Worm (Caenorhabditis elegans) whole organism, young adult: ENCODE data around the gene hum-5.
A peak's percentile ranks its signal among the peaks of the same experiment; 100 is the strongest.

Experiments
- B0261.1 ChIP-seq: sonication (generic microtip); optimal IDR thresholded peaks from 2 replicates; lab custom pipeline; 2016; ENCODE audit warnings: mild to moderate bottlenecking, missing genetic modification characterization, moderate library complexity, missing compliant biosample characterization
- C06A6.2 ChIP-seq: fragments of 200-800 bp; sonication (Bioruptor generic); conservative IDR thresholded peaks from 2 replicates; pipeline ENCODE4 v1.3.6; 2022; ENCODE audit warnings: missing genetic modification characterization, missing compliant biosample characterization
- C17E4.6 ChIP-seq: fragments of 200-800 bp; sonication (Bioruptor generic); IDR thresholded peaks from 2 replicates; pipeline ENCODE4 v1.3.6; 2022; ENCODE audit warnings: missing genetic modification reagents, missing genetic modification characterization, missing compliant biosample characterization
- D2030.7 ChIP-seq: fragments of 200-800 bp; sonication (Bioruptor generic); IDR thresholded peaks from 2 replicates; pipeline ENCODE4 v1.3.6; 2022; ENCODE audit warnings: missing genetic modification reagents, missing genetic modification characterization, missing compliant biosample characterization
- F10E7.11 ChIP-seq: sonication (generic microtip); optimal IDR thresholded peaks from 2 replicates; lab custom pipeline; 2017; ENCODE audit warnings: mild to moderate bottlenecking, missing genetic modification characterization, moderate library complexity, missing compliant biosample characterization
- F33H1.4 ChIP-seq: fragments of 200-800 bp; sonication (Bioruptor generic); IDR thresholded peaks from 2 replicates; pipeline ENCODE4 v1.3.6; 2022; ENCODE audit warnings: missing genetic modification reagents, missing genetic modification characterization, missing compliant biosample characterization
- F37B4.10 ChIP-seq: fragments of 200-800 bp; sonication (Bioruptor generic); IDR thresholded peaks from 2 replicates; pipeline ENCODE4 v1.3.6; 2022; ENCODE audit warnings: missing genetic modification characterization, missing compliant biosample characterization
- F52B5.7 ChIP-seq: sonication (generic microtip); optimal IDR thresholded peaks from 2 replicates; lab custom pipeline; 2016; ENCODE audit warnings: mild to moderate bottlenecking, missing genetic modification characterization, missing compliant biosample characterization
- F57C9.4 ChIP-seq: sonication (generic microtip); optimal IDR thresholded peaks from 2 replicates; lab custom pipeline; 2017; ENCODE audit warnings: mild to moderate bottlenecking, missing genetic modification characterization, missing compliant biosample characterization
- K11D2.4 ChIP-seq: fragments of 200-800 bp; sonication (Bioruptor generic); IDR thresholded peaks from 2 replicates; pipeline ENCODE4 v1.3.6; 2022; ENCODE audit warnings: missing genetic modification reagents, missing genetic modification characterization, missing compliant biosample characterization
- K12H6.12 ChIP-seq: fragments of 200-800 bp; sonication (Bioruptor generic); optimal IDR thresholded peaks from 2 replicates; lab custom pipeline; 2018; ENCODE audit warnings: mild to moderate bottlenecking, missing genetic modification characterization, missing compliant biosample characterization
- Y53G8AR.9 ChIP-seq: fragments of 200-800 bp; sonication (Bioruptor generic); conservative IDR thresholded peaks from 2 replicates; pipeline ENCODE4 v1.3.6; 2022; ENCODE audit warnings: missing genetic modification reagents, missing genetic modification characterization, missing compliant biosample characterization
- aptf-3 ChIP-seq: fragments of 200-800 bp; sonication (Bioruptor generic); IDR thresholded peaks from 2 replicates; pipeline ENCODE4 v1.3.6; 2022; ENCODE audit warnings: missing genetic modification characterization, missing compliant biosample characterization
- athp-1 ChIP-seq: sonication (generic microtip); optimal IDR thresholded peaks from 2 replicates; lab custom pipeline; 2017; ENCODE audit warnings: mild to moderate bottlenecking, missing genetic modification characterization, missing compliant biosample characterization
- ccch-3 ChIP-seq: fragments of 200-800 bp; sonication (Bioruptor generic); optimal IDR thresholded peaks from 2 replicates; lab custom pipeline; 2018; ENCODE audit warnings: mild to moderate bottlenecking, missing genetic modification characterization, missing compliant biosample characterization
- cebp-1 ChIP-seq, 2 experiments: fragments of 200-800 bp in 1 of 2; sonication (Bioruptor generic) in 1 of 2; sonication (generic microtip) in 1 of 2; IDR thresholded peaks in 1 of 2; optimal IDR thresholded peaks in 1 of 2; 2 replicates each; pipeline versions ENCODE4 v1.3.6 to Lab custom; 2017 to 2022; ENCODE audit warnings: missing compliant biosample characterization in 2 of 2, missing genetic modification characterization in 2 of 2, mild to moderate bottlenecking in 1 of 2, missing genetic modification reagents in 1 of 2, moderate library complexity in 1 of 2
- ceh-79 ChIP-seq: sonication (generic microtip); optimal IDR thresholded peaks from 2 replicates; lab custom pipeline; 2017; ENCODE audit warnings: mild to moderate bottlenecking, missing genetic modification characterization, missing compliant biosample characterization
- ceh-91 ChIP-seq: fragments of 200-800 bp; sonication (Bioruptor generic); IDR thresholded peaks from 2 replicates; pipeline ENCODE4 v1.3.6; 2022; ENCODE audit warnings: missing genetic modification reagents, missing genetic modification characterization, missing compliant biosample characterization
- die-1 ChIP-seq: sonication (generic microtip); optimal IDR thresholded peaks from 2 replicates; lab custom pipeline; 2016; ENCODE audit warnings: missing genotype, mild to moderate bottlenecking, missing genetic modification characterization, missing compliant biosample characterization
- dpl-1 ChIP-seq: fragments of 150-350 bp; optimal IDR thresholded peaks from 2 replicates; lab custom pipeline; 2014; ENCODE audit warnings: missing biosample characterization, missing genetic modification reagents, missing genetic modification characterization
- egl-18 ChIP-seq: fragments of 200-800 bp; sonication (Bioruptor generic); IDR thresholded peaks from 2 replicates; pipeline ENCODE4 v1.3.6; 2022; ENCODE audit warnings: missing genetic modification reagents, missing genetic modification characterization, missing compliant biosample characterization
- him-1 ChIP-seq: sonication (generic microtip); optimal IDR thresholded peaks from 2 replicates; lab custom pipeline; 2016; ENCODE audit warnings: missing genotype, missing genetic modification reagents, missing genetic modification characterization, missing compliant biosample characterization
- hlh-26 ChIP-seq: fragments of 200-800 bp; sonication (Bioruptor generic); conservative IDR thresholded peaks from 2 replicates; pipeline ENCODE4 v1.3.6; 2022; ENCODE audit warnings: missing genetic modification reagents, missing genetic modification characterization, missing compliant biosample characterization
- hrde-1 ChIP-seq: sonication (generic microtip); optimal IDR thresholded peaks from 2 replicates; lab custom pipeline; 2016; ENCODE audit warnings: missing genetic modification characterization, mild to moderate bottlenecking, missing compliant biosample characterization, moderate library complexity, missing genotype, missing genetic modification reagents, borderline replicate concordance
- let-526 ChIP-seq: fragments of 200-800 bp; sonication (Bioruptor generic); IDR thresholded peaks from 2 replicates; pipeline ENCODE4 v1.3.6; 2022; ENCODE audit warnings: missing genetic modification reagents, missing genetic modification characterization, missing compliant biosample characterization
- let-607 ChIP-seq, 2 experiments: fragments of 200-800 bp in 1 of 2; sonication (Bioruptor generic) in 1 of 2; sonication (generic microtip) in 1 of 2; optimal IDR thresholded peaks; 2 replicates each; lab custom pipeline; 2016 to 2018; ENCODE audit warnings: mild to moderate bottlenecking in 2 of 2, missing compliant biosample characterization in 2 of 2, missing genetic modification characterization in 2 of 2, moderate library complexity in 2 of 2, missing genotype in 1 of 2
- lin-54 ChIP-seq: fragments of 200-800 bp; sonication (Bioruptor generic); optimal IDR thresholded peaks from 2 replicates; lab custom pipeline; 2018; ENCODE audit warnings: mild to moderate bottlenecking, missing genetic modification characterization, missing compliant biosample characterization
- lsl-1 ChIP-seq: fragments of 200-800 bp; sonication (Bioruptor generic); optimal IDR thresholded peaks from 2 replicates; lab custom pipeline; 2018; ENCODE audit warnings: mild to moderate bottlenecking, missing genetic modification characterization, moderate library complexity, missing compliant biosample characterization
- mel-28 ChIP-seq: sonication (generic microtip); optimal IDR thresholded peaks from 2 replicates; lab custom pipeline; 2016; ENCODE audit warnings: borderline replicate concordance, mild to moderate bottlenecking, missing genetic modification characterization, missing compliant biosample characterization
- nfya-1 ChIP-seq: sonication (generic microtip); optimal IDR thresholded peaks from 2 replicates; lab custom pipeline; 2017; ENCODE audit warnings: antibody characterized with exemption, missing compliant biosample characterization, missing genetic modification characterization, borderline replicate concordance; ENCODE audit not compliant: insufficient read depth
- nfya-2 ChIP-seq: fragments of 200-800 bp; sonication (Bioruptor generic); IDR thresholded peaks from 2 replicates; pipeline ENCODE4 v1.3.6; 2022; ENCODE audit warnings: missing genetic modification reagents, missing genetic modification characterization, missing compliant biosample characterization
- nfyb-1 ChIP-seq: fragments of 200-800 bp; sonication (Bioruptor generic); IDR thresholded peaks from 2 replicates; pipeline ENCODE4 v1.3.6; 2022; ENCODE audit warnings: missing genetic modification reagents, missing genetic modification characterization, missing compliant biosample characterization
- nhr-27 ChIP-seq: fragments of 200-800 bp; sonication (Bioruptor generic); optimal IDR thresholded peaks from 2 replicates; lab custom pipeline; 2018; ENCODE audit warnings: mild to moderate bottlenecking, missing genetic modification characterization, moderate library complexity, missing compliant biosample characterization
- nhr-90 ChIP-seq: sonication (generic microtip); optimal IDR thresholded peaks from 2 replicates; lab custom pipeline; 2016; ENCODE audit warnings: missing genotype, mild to moderate bottlenecking, missing genetic modification characterization, missing compliant biosample characterization
- rec-8 ChIP-seq, 2 experiments: sonication (generic microtip); optimal IDR thresholded peaks; 2 replicates each; lab custom pipeline; 2016; ENCODE audit warnings: mild to moderate bottlenecking in 2 of 2, missing genetic modification characterization in 2 of 2, missing genetic modification reagents in 2 of 2, missing genotype in 2 of 2, missing biosample characterization in 1 of 2, missing compliant biosample characterization in 1 of 2, moderate library complexity in 1 of 2
- sea-2 ChIP-seq: fragments of 200-800 bp; sonication (Bioruptor generic); IDR thresholded peaks from 2 replicates; pipeline ENCODE4 v1.3.6; 2022; ENCODE audit warnings: missing genetic modification characterization, missing compliant biosample characterization
- snpc-1.1 ChIP-seq: sonication (generic microtip); optimal IDR thresholded peaks from 2 replicates; lab custom pipeline; 2017; ENCODE audit warnings: missing genetic modification characterization, mild to moderate bottlenecking, missing compliant biosample characterization, antibody characterized with exemption, moderate library complexity, missing genotype, missing genetic modification reagents; ENCODE audit not compliant: insufficient read depth
- snpc-1.3 ChIP-seq: sonication (generic microtip); optimal IDR thresholded peaks from 2 replicates; lab custom pipeline; 2017; ENCODE audit warnings: missing genetic modification characterization, mild to moderate bottlenecking, missing compliant biosample characterization, antibody characterized with exemption, moderate library complexity, missing genotype, missing genetic modification reagents; ENCODE audit not compliant: insufficient read depth
- somi-1 ChIP-seq: fragments of 200-800 bp; sonication (Bioruptor generic); optimal IDR thresholded peaks from 2 replicates; lab custom pipeline; 2018; ENCODE audit warnings: mild to moderate bottlenecking, missing genetic modification characterization, missing compliant biosample characterization
- tbx-9 ChIP-seq: sonication (generic microtip); optimal IDR thresholded peaks from 2 replicates; lab custom pipeline; 2016; ENCODE audit warnings: borderline replicate concordance, missing genetic modification characterization, inconsistent platforms, missing compliant biosample characterization
- tlf-1 ChIP-seq: fragments of 200-800 bp; sonication (Bioruptor generic); optimal IDR thresholded peaks from 2 replicates; lab custom pipeline; 2018; ENCODE audit warnings: mild to moderate bottlenecking, missing genetic modification characterization, missing compliant biosample characterization
- xnd-1 ChIP-seq: sonication (generic microtip); optimal IDR thresholded peaks from 2 replicates; lab custom pipeline; 2016; ENCODE audit warnings: missing genotype, missing genetic modification reagents, missing genetic modification characterization, missing compliant biosample characterization
- ztf-18 ChIP-seq: sonication (generic microtip); optimal IDR thresholded peaks from 2 replicates; lab custom pipeline; 2016; ENCODE audit warnings: missing genotype, mild to moderate bottlenecking, missing genetic modification characterization, missing compliant biosample characterization
- ztf-26 ChIP-seq: sonication (generic microtip); optimal IDR thresholded peaks from 2 replicates; lab custom pipeline; 2017; ENCODE audit warnings: missing genetic modification characterization, missing compliant biosample characterization
- ztf-3 ChIP-seq: fragments of 200-800 bp; sonication (Bioruptor generic); optimal IDR thresholded peaks from 2 replicates; lab custom pipeline; 2018; ENCODE audit warnings: mild to moderate bottlenecking, missing genetic modification characterization, missing compliant biosample characterization
- ztf-6 ChIP-seq: fragments of 200-800 bp; sonication (Bioruptor generic); IDR thresholded peaks from 2 replicates; pipeline ENCODE4 v1.3.6; 2022; ENCODE audit warnings: missing genetic modification reagents, missing genetic modification characterization, missing compliant biosample characterization

hum-5 gene

ce11 chrIII:4015382-4015986 lies 21.2 kb downstream of the hum-5 start (continued):
- TF ChIP-seq lin-54 (peak; percentile 66), F57C9.4 (tag; lab: Kevin White, UChicago) (no peak), ztf-26 (tag; lab: Kevin White, UChicago) (no peak), rec-8 (tag; optimal IDR thresholded peaks at IDR 0.05; lab: Kevin White, UChicago) (no peak), die-1 (tag; lab: Kevin White, UChicago) (peak; percentile 73), ceh-91 (GFP tag; lab: Robert Waterston, UW) (peak; percentile 18; the same call in 1 of the 2 replicates), ceh-79 (peak; percentile 80), snpc-1.3 (tag; lab: Kevin White, UChicago) (peak; percentile 46), egl-18 (GFP tag; lab: Robert Waterston, UW) (no peak), let-607 (tag; optimal IDR thresholded peaks at IDR 0.05; lab: Kevin White, UChicago) (peak in 1 of 2 experiments; percentile 9), F10E7.11 (tag; lab: Kevin White, UChicago) (peak; percentile 72), ztf-18 (tag; lab: Kevin White, UChicago) (peak; percentile 64), him-1 (tag; lab: Kevin White, UChicago) (no peak), F37B4.10 (0 out of 2 replicates have a peak, but pooled peaks have one; percentile 64), nfyb-1 (GFP tag; lab: Robert Waterston, UW) (peak; percentile 62), cebp-1 (GFP tag; IDR thresholded peaks at IDR 0.05; lab: Robert Waterston, UW) (no peak), cebp-1 (tag; optimal IDR thresholded peaks at IDR 0.05; lab: Kevin White, UChicago) (peak; percentile 63), athp-1 (tag; lab: Kevin White, UChicago) (peak; percentile 79), hlh-26 (no peak), hrde-1 (peak; percentile 95), D2030.7 (GFP tag; lab: Robert Waterston, UW) (peak; percentile 62), tbx-9 (tag; lab: Kevin White, UChicago) (no peak), dpl-1 (peak; percentile 30), C06A6.2 (GFP tag; lab: Robert Waterston, UW) (no peak), somi-1 (GFP tag; lab: Kevin White, UChicago) (peak; percentile 27), ztf-3 (GFP tag; lab: Kevin White, UChicago) (no peak), K12H6.12 (tag; lab: Kevin White, UChicago) (peak; percentile 25), mel-28 (no peak), let-526 (GFP tag; lab: Robert Waterston, UW) (no peak), ztf-6 (GFP tag; lab: Robert Waterston, UW) (no peak), tlf-1 (peak; percentile 77), ccch-3 (GFP tag; lab: Kevin White, UChicago) (no peak), xnd-1 (tag; lab: Kevin White, UChicago) (peak; percentile 49), F33H1.4 (GFP tag; lab: Robert Waterston, UW) (no peak), lsl-1 (peak; percentile 7), C17E4.6 (GFP tag; lab: Robert Waterston, UW) (peak; percentile 72; the same call in 1 of the 2 replicates), nhr-90 (tag; lab: Kevin White, UChicago) (no peak), sea-2 (GFP tag; lab: Robert Waterston, UW) (no peak), nfya-2 (0 out of 2 replicates have a peak, but pooled peaks have one; percentile 69), K11D2.4 (GFP tag; lab: Robert Waterston, UW) (no peak), B0261.1 (no peak), snpc-1.1 (no peak), F52B5.7 (tag; lab: Kevin White, UChicago) (peak; percentile 64), nhr-27 (tag; lab: Kevin White, UChicago) (no peak), aptf-3 (GFP tag; lab: Robert Waterston, UW) (no peak), nfya-1 (tag; lab: Kevin White, UChicago) (no peak), Y53G8AR.9 (GFP tag; lab: Robert Waterston, UW) (peak; percentile 95)
